Worm (Caenorhabditis elegans): ENCODE data around the gene vang-1.

Gene vang-1

DNA sequence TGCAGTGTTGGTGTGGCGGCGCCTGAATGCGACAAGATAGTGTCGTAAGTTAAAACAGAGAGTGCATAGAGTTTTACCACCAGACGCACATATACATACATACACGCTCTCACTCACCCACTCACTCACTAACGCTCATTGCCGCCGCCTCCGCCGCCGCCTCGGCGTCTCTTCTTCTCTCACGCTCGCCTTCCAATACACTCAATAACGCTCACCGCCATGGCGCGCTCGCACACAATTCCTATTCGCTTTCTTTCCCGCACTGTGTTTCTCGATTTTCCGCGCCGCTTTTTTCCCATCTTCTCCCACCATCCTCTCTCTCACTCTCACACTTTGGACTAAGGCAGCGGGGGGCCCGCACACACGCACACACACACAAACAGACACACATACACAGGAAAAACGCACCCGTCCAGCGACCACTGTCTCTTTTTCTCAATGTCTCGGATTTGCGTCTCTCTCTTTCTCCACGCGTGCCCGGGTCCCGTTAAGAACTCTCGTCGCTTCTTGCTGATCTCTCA lies 33.2 kb upstream of the vang-1 start, which contains the start of gene kin-29 (continued):
- no peak for TF ChIP-seq mml-1 (tag; optimal IDR thresholded peaks at IDR 0.05)

- no peak for TF ChIP-seq ceh-28 (tag; optimal IDR thresholded peaks at IDR 0.05)
- TF ChIP-seq nhr-67 (tag; optimal IDR thresholded peaks at IDR 0.05), result no peak
- TF ChIP-seq nfya-1 (tag; optimal IDR thresholded peaks at IDR 0.05; ENCODE audit: insufficient read depth), result no peak
- peak; percentile 9 for TF ChIP-seq ama-1 (optimal IDR thresholded peaks at IDR 0.05)
- no peak for TF ChIP-seq fkh-2 (tag; optimal IDR thresholded peaks at IDR 0.05)
- no peak for TF ChIP-seq fkh-10 (GFP tag; optimal IDR thresholded peaks at IDR 0.05)
- TF ChIP-seq lsy-12 (tag; optimal IDR thresholded peaks at IDR 0.05), result no peak
- no peak for TF ChIP-seq nhr-25 (tag; optimal IDR thresholded peaks at IDR 0.05)
Observed at ce11 chrX:2853963-2854362, 31.7 kb upstream of the vang-1 start.

DNA sequence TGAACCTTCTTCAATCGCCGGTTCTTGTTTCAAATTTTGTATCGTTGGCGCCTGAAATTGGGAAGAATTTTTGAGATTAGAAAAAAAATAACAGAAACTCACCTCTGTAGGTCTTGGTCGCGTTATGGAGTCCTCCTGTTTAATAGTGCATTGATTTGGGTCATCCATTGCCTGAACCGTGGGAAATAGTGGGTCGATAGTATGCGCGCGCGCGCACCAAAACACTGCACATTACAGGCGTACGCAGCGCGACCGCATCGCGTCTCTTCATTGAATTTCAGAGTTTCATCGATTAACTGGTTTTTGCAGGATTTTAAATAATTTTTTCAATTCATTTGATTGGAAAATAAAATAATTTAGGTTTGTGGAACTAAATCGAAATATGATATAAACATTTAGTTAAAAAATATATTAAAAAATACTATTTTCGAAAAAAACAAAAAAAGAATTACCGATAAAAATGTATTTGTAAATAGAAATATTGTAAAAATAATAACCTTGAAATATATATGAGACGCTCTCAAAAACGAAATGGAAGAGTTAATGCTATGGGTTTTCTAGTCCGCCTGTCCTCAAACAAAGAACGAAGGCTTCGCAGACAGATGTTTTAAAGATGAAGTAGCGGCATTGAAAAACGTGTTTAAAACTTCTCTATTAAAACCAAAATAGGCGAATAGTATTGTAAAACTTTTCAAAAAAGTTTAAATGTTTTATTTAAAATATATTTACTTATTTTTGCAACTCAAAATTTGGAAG lies 28.4 kb upstream of the vang-1 start, which contains the start of gene tra-4:
Gene tra-4 (minus strand): TSS at position 534 of the 756 bp plus-strand sequence.
- TF ChIP-seq skn-1 (tag; optimal IDR thresholded peaks at IDR 0.05) (no peak), daf-12 (tag; optimal IDR thresholded peaks at IDR 0.05) (no peak), nhr-67 (tag; optimal IDR thresholded peaks at IDR 0.05) (no peak), zag-1 (tag; optimal IDR thresholded peaks at IDR 0.05) (no peak), nfya-1 (tag; optimal IDR thresholded peaks at IDR 0.05; ENCODE audit: insufficient read depth) (peak; percentile 37), egl-27 (tag; optimal IDR thresholded peaks at IDR 0.05) (no peak), fkh-10 (GFP tag; optimal IDR thresholded peaks at IDR 0.05) (no peak), lin-15B (tag; optimal IDR thresholded peaks at IDR 0.05) (no peak), nhr-12 (tag; optimal IDR thresholded peaks at IDR 0.05) (no peak), tbx-2 (tag; optimal IDR thresholded peaks at IDR 0.05) (no peak), nhr-28 (tag; optimal IDR thresholded peaks at IDR 0.05) (no peak), jun-1 (tag; optimal IDR thresholded peaks at IDR 0.05) (no peak), mdl-1 (tag; optimal IDR thresholded peaks at IDR 0.05) (no peak), hmg-11 (tag; optimal IDR thresholded peaks at IDR 0.05) (no peak), pha-4 (tag; optimal IDR thresholded peaks at IDR 0.05) (peak; percentile 26), elt-2 (tag; optimal IDR thresholded peaks at IDR 0.05) (no peak), snpc-4 (tag; optimal IDR thresholded peaks at IDR 0.05) (peak; percentile 36), eor-1 (tag; optimal IDR thresholded peaks at IDR 0.05) (no peak), nhr-77 (tag; optimal IDR thresholded peaks at IDR 0.05) (no peak), nhr-237 (tag; optimal IDR thresholded peaks at IDR 0.05) (no peak), lin-39 (tag; optimal IDR thresholded peaks at IDR 0.05) (no peak), elt-1 (tag; optimal IDR thresholded peaks at IDR 0.05) (no peak), ceh-9 (tag; optimal IDR thresholded peaks at IDR 0.05) (no peak), ztf-11 (tag; optimal IDR thresholded peaks at IDR 0.05) (no peak), aly-2 (tag; optimal IDR thresholded peaks at IDR 0.05) (no peak), sea-2 (GFP tag; optimal IDR thresholded peaks at IDR 0.05) (no peak), pqm-1 (tag; optimal IDR thresholded peaks at IDR 0.05) (no peak), ama-1 (optimal IDR thresholded peaks at IDR 0.05) (no peak), ZK546.5 (tag; optimal IDR thresholded peaks at IDR 0.05) (no peak), ceh-28 (tag; optimal IDR thresholded peaks at IDR 0.05) (no peak), ztf-4 (tag; optimal IDR thresholded peaks at IDR 0.05) (no peak), fos-1 (tag; optimal IDR thresholded peaks at IDR 0.05) (no peak), nhr-25 (tag; optimal IDR thresholded peaks at IDR 0.05) (peak; percentile 46), nhr-43 (tag; optimal IDR thresholded peaks at IDR 0.05; ENCODE audit: poor library complexity, severe bottlenecking) (peak; percentile 6), mml-1 (tag; optimal IDR thresholded peaks at IDR 0.05) (no peak), egl-5 (tag; optimal IDR thresholded peaks at IDR 0.05) (no peak), nhr-11 (tag; optimal IDR thresholded peaks at IDR 0.05) (no peak), elt-3 (tag; optimal IDR thresholded peaks at IDR 0.05) (no peak), fkh-2 (tag; optimal IDR thresholded peaks at IDR 0.05) (no peak), nhr-23 (tag; optimal IDR thresholded peaks at IDR 0.05) (peak; percentile 57), ceh-82 (tag; optimal IDR thresholded peaks at IDR 0.05) (no peak)
